Worm (Caenorhabditis elegans): ENCODE data around the gene F35F10.14.
A peak's percentile ranks its signal among the peaks of the same experiment; 100 is the strongest.

F35F10.14 gene

ce11 chrV:3284629-3285028, 35.3 kb downstream of the F35F10.14 start, which contains the start of gene F35F10.5:
Gene F35F10.5 (plus strand): TSS chrV:3284929.
- no peak for TF ChIP-seq hlh-12 (tag; optimal IDR thresholded peaks at IDR 0.05)
- no peak for TF ChIP-seq Y53F4B.3 (GFP tag; IDR thresholded peaks at IDR 0.05)
- TF ChIP-seq pbrm-1 (GFP tag; IDR thresholded peaks at IDR 0.05), result no peak
- TF ChIP-seq F52B5.7 (tag; optimal IDR thresholded peaks at IDR 0.05), result no peak
- TF ChIP-seq dpff-1 (tag; optimal IDR thresholded peaks at IDR 0.05), result no peak
- no peak for TF ChIP-seq tbp1 (GFP tag; optimal IDR thresholded peaks at IDR 0.05)
- TF ChIP-seq rcor-1 (GFP tag; IDR thresholded peaks at IDR 0.05), result no peak
- TF ChIP-seq unc-130 (GFP tag; optimal IDR thresholded peaks at IDR 0.05), result no peak
- TF ChIP-seq sea-2 (GFP tag; IDR thresholded peaks at IDR 0.05), result no peak
- no peak for TF ChIP-seq lin-54 (GFP tag; optimal IDR thresholded peaks at IDR 0.05)
- no peak for TF ChIP-seq attf-5 (GFP tag; optimal IDR thresholded peaks at IDR 0.05)

- no peak for TF ChIP-seq mxl-1 (tag; optimal IDR thresholded peaks at IDR 0.05)
- TF ChIP-seq ceh-79 (tag; optimal IDR thresholded peaks at IDR 0.05), result no peak
- no peak for TF ChIP-seq lsy-27 (tag; optimal IDR thresholded peaks at IDR 0.05; ENCODE audit: borderline replicate concordance, insufficient read depth)
- TF ChIP-seq ceh-27 (GFP tag; optimal IDR thresholded peaks at IDR 0.05), result no peak
- TF ChIP-seq nfya-2 (GFP tag; IDR thresholded peaks at IDR 0.05), result no peak
- TF ChIP-seq hlh-26 (GFP tag; conservative IDR thresholded peaks at IDR 0.05), result no peak
- TF ChIP-seq mes-4 (tag; optimal IDR thresholded peaks at IDR 0.05), result no peak
- no peak for TF ChIP-seq T26A5.8 (tag; optimal IDR thresholded peaks at IDR 0.05)
- TF ChIP-seq hrde-1 (tag; optimal IDR thresholded peaks at IDR 0.05; ENCODE audit: borderline replicate concordance), result no peak
Measured at ce11 chrV:3282957-3283356, 36.9 kb downstream of the F35F10.14 start, which contains the start of gene str-64. Gene str-64 (plus strand): TSS chrV:3283257.

- TF ChIP-seq lin-26 (GFP tag; IDR thresholded peaks at IDR 0.05) (no peak), madf-3 (GFP tag; IDR thresholded peaks at IDR 0.05) (0 out of 2 replicates have a peak, but pooled peaks have one; percentile 28)
Measured at ce11 chrV:3281523-3281922, 38.4 kb downstream of the F35F10.14 start, which contains the start of gene T28A11.25. Gene T28A11.25 (plus strand): TSS chrV:3281823.

- TF ChIP-seq Y53F4B.3 (GFP tag; IDR thresholded peaks at IDR 0.05) (no peak), madf-8 (GFP tag; conservative IDR thresholded peaks at IDR 0.05) (no peak), B0035.1 (tag; optimal IDR thresholded peaks at IDR 0.05) (no peak), madf-3 (GFP tag; IDR thresholded peaks at IDR 0.05) (no peak), tlf-1 (GFP tag; optimal IDR thresholded peaks at IDR 0.05) (no peak), cebp-2 (GFP tag; IDR thresholded peaks at IDR 0.05) (no peak), Y53G8AR.9 (GFP tag; conservative IDR thresholded peaks at IDR 0.05) (no peak), B0336.3 (GFP tag; IDR thresholded peaks at IDR 0.05) (no peak), F57A8.1 (GFP tag; optimal IDR thresholded peaks at IDR 0.05) (no peak)
Measured at ce11 chrV:3280009-3280408, 39.9 kb downstream of the F35F10.14 start, which contains the start of gene T28A11.2. Gene T28A11.2 (plus strand): TSS chrV:3280379.

- no peak for TF ChIP-seq dox-1 (GFP tag; IDR thresholded peaks at IDR 0.05)
- TF ChIP-seq Y67H2A.10 (GFP tag; conservative IDR thresholded peaks at IDR 0.05), result no peak
- TF ChIP-seq rpc-1 (optimal IDR thresholded peaks at IDR 0.05), result no peak
- TF ChIP-seq rpc-1 (tag; optimal IDR thresholded peaks at IDR 0.05), result no peak
- no peak for TF ChIP-seq tbp1 (GFP tag; optimal IDR thresholded peaks at IDR 0.05)
- TF ChIP-seq attf-5 (GFP tag; optimal IDR thresholded peaks at IDR 0.05), result no peak
- TF ChIP-seq Y53F4B.3 (GFP tag; IDR thresholded peaks at IDR 0.05), result no peak
Measured at ce11 chrV:3279138-3279537, 40.8 kb downstream of the F35F10.14 start.

All from whole organism, young adult.